Worm (Caenorhabditis elegans): ENCODE results near the gene Y39B6A.9.

The Y39B6A.9 gene

ce11 chrV:19099504-19099903, 36.8 kb upstream of the Y39B6A.9 start:
- TF ChIP-seq ceh-32 (tag; optimal IDR thresholded peaks at IDR 0.05; ENCODE audit: poor library complexity) (no peak), ceh-28 (tag; optimal IDR thresholded peaks at IDR 0.05) (peak; percentile 91), daf-12 (tag; optimal IDR thresholded peaks at IDR 0.05) (no peak), nhr-102 (tag; optimal IDR thresholded peaks at IDR 0.05) (no peak), unc-62 (GFP tag; optimal IDR thresholded peaks at IDR 0.05 in 1 of 2) (peak in 1 of 2 experiments; percentile 16), unc-62 (tag; optimal IDR thresholded peaks at IDR 0.05) (no peak), mxl-3 (GFP tag; optimal IDR thresholded peaks at IDR 0.05) (no peak), nhr-41 (GFP tag; IDR thresholded peaks at IDR 0.05) (no peak), pqm-1 (tag; optimal IDR thresholded peaks at IDR 0.05) (no peak), gei-8 (GFP tag; optimal IDR thresholded peaks at IDR 0.05) (no peak), hlh-30 (tag; optimal IDR thresholded peaks at IDR 0.05; ENCODE audit: insufficient read depth) (no peak), Y75B8A.6 (GFP tag; IDR thresholded peaks at IDR 0.05) (no peak), snpc-1.2 (GFP tag; IDR thresholded peaks at IDR 0.05) (no peak), spr-1 (tag; optimal IDR thresholded peaks at IDR 0.05) (no peak), mes-2 (tag; optimal IDR thresholded peaks at IDR 0.05; ENCODE audit: poor library complexity, severe bottlenecking) (no peak), T20F7.1 (GFP tag; optimal IDR thresholded peaks at IDR 0.05) (no peak), lin-15B (tag; optimal IDR thresholded peaks at IDR 0.05) (no peak), sdz-12 (GFP tag; optimal IDR thresholded peaks at IDR 0.05) (no peak)

- TF ChIP-seq ceh-28 (tag; optimal IDR thresholded peaks at IDR 0.05) = peak; percentile 73
Measured at ce11 chrV:19100139-19100538, 36.2 kb upstream of the Y39B6A.9 start.

DNA sequence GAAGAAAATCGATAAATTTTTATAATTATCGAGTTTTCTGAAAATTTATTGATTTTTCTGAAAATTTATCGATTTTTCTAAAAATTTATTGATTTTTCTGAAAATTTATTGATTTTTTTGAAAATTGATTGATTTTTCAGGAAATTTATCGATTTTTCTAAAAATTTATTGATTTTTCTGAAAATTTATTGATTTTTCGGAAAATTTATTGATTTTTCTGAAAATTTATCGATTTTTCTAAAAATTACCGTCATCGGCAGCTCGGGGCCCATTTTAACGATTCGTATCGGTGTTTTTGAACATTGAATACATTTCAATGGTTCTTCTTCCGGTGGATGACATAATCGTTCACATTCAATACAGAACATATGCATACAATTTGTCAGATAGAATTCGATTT, 35.6 kb upstream of the Y39B6A.9 start:
- TF ChIP-seq ceh-28 (tag; optimal IDR thresholded peaks at IDR 0.05) = peak; percentile 32

ce11 chrV:19101589-19102201, 34.6 kb upstream of the Y39B6A.9 start, which contains the start of gene zhp-4:
TSS of gene zhp-4 (minus strand) at chrV:19101786.
- TF ChIP-seq ceh-28 (tag; optimal IDR thresholded peaks at IDR 0.05) = peak; percentile 93

DNA sequence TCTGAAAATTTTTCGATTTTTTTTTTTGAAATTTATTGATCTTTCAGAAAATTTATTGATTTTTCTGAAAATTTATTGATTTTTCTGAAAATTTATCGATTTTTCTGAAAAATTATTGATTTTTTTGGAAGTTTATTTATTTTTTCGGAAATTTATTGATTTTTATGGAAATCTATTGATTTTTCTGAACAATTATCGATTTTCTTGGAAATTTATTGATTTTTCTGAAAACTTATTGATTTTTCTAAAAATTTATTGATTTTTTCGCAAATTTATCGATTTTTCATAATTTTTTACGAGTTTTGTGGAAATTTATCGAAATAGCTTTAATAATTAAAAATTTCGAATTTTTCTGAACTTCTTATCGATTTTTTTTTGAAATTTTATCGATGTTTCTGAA, 29.2 kb upstream of the Y39B6A.9 start:
- no peak for TF ChIP-seq mxl-2 (GFP tag; conservative IDR thresholded peaks at IDR 0.05)
- no peak for TF ChIP-seq lin-13 (GFP tag; optimal IDR thresholded peaks at IDR 0.05)
- TF ChIP-seq ceh-28 (tag; optimal IDR thresholded peaks at IDR 0.05) = peak; percentile 86

DNA sequence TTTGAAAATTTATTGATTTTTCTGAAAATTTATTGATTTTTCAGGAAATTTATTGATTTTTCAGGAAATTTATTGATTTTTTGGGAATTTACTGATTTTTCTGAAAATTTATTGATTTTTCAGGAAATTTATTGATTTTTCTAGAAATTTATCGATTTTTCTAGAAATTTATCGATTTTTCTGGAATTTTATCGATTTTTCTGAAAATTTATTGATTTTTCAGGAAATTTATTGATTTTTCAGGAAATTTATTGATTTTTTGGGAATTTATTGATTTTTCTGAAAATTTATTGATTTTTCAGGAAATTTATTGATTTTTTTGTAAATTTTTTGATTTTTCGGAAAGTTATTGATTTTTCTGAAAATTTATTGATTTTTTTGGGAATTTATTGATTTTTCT, 23.7 kb upstream of the Y39B6A.9 start:
- TF ChIP-seq ceh-28 (tag; optimal IDR thresholded peaks at IDR 0.05) = peak; percentile 73

ce11 chrV:19116872-19117372, 19.4 kb upstream of the Y39B6A.9 start:
- TF ChIP-seq zip-2 (tag; optimal IDR thresholded peaks at IDR 0.05) (no peak), ceh-28 (tag; optimal IDR thresholded peaks at IDR 0.05) (peak; percentile 84)

- TF ChIP-seq snpc-4 (tag; optimal IDR thresholded peaks at IDR 0.05) (no peak), nhr-76 (tag; optimal IDR thresholded peaks at IDR 0.05) (no peak), daf-16 (GFP tag; optimal IDR thresholded peaks at IDR 0.05) (no peak), daf-16 (tag; optimal IDR thresholded peaks at IDR 0.05) (no peak), spr-1 (tag; optimal IDR thresholded peaks at IDR 0.05) (no peak), ZK546.5 (tag; optimal IDR thresholded peaks at IDR 0.05) (no peak), nhr-41 (GFP tag; IDR thresholded peaks at IDR 0.05) (no peak), saeg-2 (GFP tag; IDR thresholded peaks at IDR 0.05) (no peak), pqm-1 (tag; optimal IDR thresholded peaks at IDR 0.05) (no peak), R02D3.7 (tag; optimal IDR thresholded peaks at IDR 0.05) (no peak)
Measured at ce11 chrV:19118312-19118711, 18.0 kb upstream of the Y39B6A.9 start, which contains the start of gene pro-3. TSS of gene pro-3 (minus strand) at chrV:19118412.
